Worm (Caenorhabditis elegans) whole organism, L4 larva: ENCODE data around the gene blos-2.
"Not testable (repeated sequence)": the region's sequence is repeated elsewhere in the genome, so short reads cannot be mapped to it uniquely, and the experiment has no call there.

ENCODE experiments used
- ZK337.2 ChIP-seq: fragments of 200-800 bp; sonication (Bioruptor generic); IDR thresholded peaks from 2 replicates; pipeline ENCODE4 v1.3.6; 2022; ENCODE audit warnings: missing genetic modification reagents, missing genetic modification characterization, missing compliant biosample characterization
- aly-2 ChIP-seq: sonication (generic microtip); optimal IDR thresholded peaks from 2 replicates; lab custom pipeline; 2018; ENCODE audit warnings: missing biosample characterization, missing genetic modification characterization
- attf-4 ChIP-seq: sonication (generic microtip); optimal IDR thresholded peaks from 3 replicates; lab custom pipeline; 2017; ENCODE audit warnings: missing biosample characterization, missing genetic modification characterization
- egl-27 ChIP-seq: sonication (generic microtip); optimal IDR thresholded peaks from 3 replicates; lab custom pipeline; 2017; ENCODE audit warnings: missing biosample characterization, missing genetic modification reagents, missing genetic modification characterization
- fos-1 ChIP-seq: fragments of 150-350 bp; optimal IDR thresholded peaks from 2 replicates; lab custom pipeline; 2014; ENCODE audit warnings: missing biosample characterization, missing genetic modification characterization
- hlh-11 ChIP-seq: fragments of 200-800 bp; sonication (Bioruptor generic); optimal IDR thresholded peaks from 2 replicates; lab custom pipeline; 2018; ENCODE audit warnings: mild to moderate bottlenecking, missing genetic modification characterization, missing compliant biosample characterization
- lin-13 ChIP-seq: fragments of 150-350 bp; optimal IDR thresholded peaks from 2 replicates; lab custom pipeline; 2014; ENCODE audit warnings: missing biosample characterization, missing genetic modification reagents, missing genetic modification characterization
- madf-5 ChIP-seq, 2 experiments: fragments of 200-800 bp; sonication (Bioruptor generic); IDR thresholded peaks; 2 replicates each; pipeline ENCODE4 v1.3.6; 2022; ENCODE audit warnings: missing compliant biosample characterization in 2 of 2, missing genetic modification characterization in 2 of 2
- mxl-2 ChIP-seq: fragments of 200-800 bp; sonication (Bioruptor generic); conservative IDR thresholded peaks from 2 replicates; pipeline ENCODE4 v1.3.6; 2022; ENCODE audit warnings: missing genetic modification reagents, missing genetic modification characterization, missing compliant biosample characterization
- nhr-42 ChIP-seq: fragments of 200-800 bp; sonication (Bioruptor generic); IDR thresholded peaks from 2 replicates; pipeline ENCODE4 v1.3.6; 2022; ENCODE audit warnings: missing genetic modification characterization, missing compliant biosample characterization
- pha-4 ChIP-seq, 2 experiments: fragments of 150-350 bp in 1 of 2; fragments of 200-800 bp in 1 of 2; sonication (Bioruptor generic) in 1 of 2; IDR thresholded peaks in 1 of 2; optimal IDR thresholded peaks in 1 of 2; 2 replicates each; pipeline versions ENCODE4 v1.3.6 to Lab custom; 2014 to 2022; ENCODE audit warnings: missing genetic modification characterization in 2 of 2, missing genetic modification reagents in 2 of 2, missing biosample characterization in 1 of 2, missing compliant biosample characterization in 1 of 2
- snpc-4 ChIP-seq: fragments of 150-350 bp; optimal IDR thresholded peaks from 2 replicates; lab custom pipeline; 2014; ENCODE audit warnings: missing biosample characterization, missing genetic modification characterization
- unc-62 ChIP-seq, 3 experiments: fragments of 150-350 bp in 1 of 3; sonication (generic microtip); optimal IDR thresholded peaks in 2 of 3; peaks in 1 of 3; 1 replicate in 1 of 3; 2 replicates in 2 of 3; lab custom pipeline; 2014 to 2017; ENCODE audit warnings: missing biosample characterization in 3 of 3, missing genetic modification characterization in 3 of 3, missing genetic modification reagents in 3 of 3, missing genotype in 1 of 3

- not testable (repeated sequence) for TF ChIP-seq snpc-4 (tag; lab: Kevin White, UChicago); attf-4 (tag; lab: Kevin White, UChicago); lin-13 (GFP tag; lab: Kevin White, UChicago); aly-2 (tag; lab: Kevin White, UChicago); pha-4 (GFP tag; IDR thresholded peaks at IDR 0.05; lab: Robert Waterston, UW); pha-4 (tag; optimal IDR thresholded peaks at IDR 0.05; lab: Kevin White, UChicago); fos-1 (tag; lab: Kevin White, UChicago); madf-5 (GFP tag; IDR thresholded peaks at IDR 0.05; lab: Robert Waterston, UW); nhr-42; ZK337.2 (GFP tag; lab: Robert Waterston, UW); mxl-2 (GFP tag; lab: Robert Waterston, UW); unc-62 (GFP tag; optimal IDR thresholded peaks at IDR 0.05 in 1 of 2; lab: Kevin White, UChicago); unc-62 (tag; optimal IDR thresholded peaks at IDR 0.05; lab: Kevin White, UChicago); egl-27 (tag; lab: Kevin White, UChicago); hlh-11 (tag; lab: Kevin White, UChicago)
Observed at ce11 chrIV:6317357-6317756, 16.7 kb upstream of the blos-2 start, which contains the start of gene Y73B6BL.12.
